Fruit fly (Drosophila melanogaster) whole organism, pupa: ENCODE data around the gene EMC2A.

Source experiments
- CG10348 ChIP-seq: fragments of 200-800 bp; sonication (Bioruptor generic); IDR thresholded peaks from 2 replicates; pipeline ENCODE4 v1.3.6; 2022; ENCODE audit warnings: missing biosample characterization, missing genetic modification characterization
- CG12605 ChIP-seq: fragments of 200-800 bp; sonication (Bioruptor generic); IDR thresholded peaks from 2 replicates; pipeline ENCODE4 v1.3.6; 2022; ENCODE audit warnings: missing biosample characterization, missing genetic modification characterization
- CG13204 ChIP-seq: fragments of 200-800 bp; sonication (Bioruptor generic); optimal IDR thresholded peaks from 2 replicates; lab custom pipeline; 2018; ENCODE audit warnings: missing biosample characterization, mild to moderate bottlenecking, missing genetic modification characterization, moderate library complexity
- CG14655 ChIP-seq: fragments of 200-800 bp; sonication (Bioruptor generic); optimal IDR thresholded peaks from 3 replicates; lab custom pipeline; 2017; ENCODE audit warnings: mild to moderate bottlenecking, missing biosample characterization, missing genetic modification reagents, missing genetic modification characterization
- CG15710 ChIP-seq: fragments of 200-800 bp; sonication (Bioruptor generic); optimal IDR thresholded peaks from 2 replicates; lab custom pipeline; 2018; ENCODE audit warnings: missing biosample characterization, mild to moderate bottlenecking, missing genetic modification characterization, moderate library complexity
- CG17806 ChIP-seq: fragments of 200-800 bp; sonication (Bioruptor generic); optimal IDR thresholded peaks from 2 replicates; lab custom pipeline; 2018; ENCODE audit warnings: missing biosample characterization, mild to moderate bottlenecking, missing genetic modification characterization, moderate library complexity
- CG32121 ChIP-seq: fragments of 200-800 bp; sonication (Bioruptor generic); IDR thresholded peaks from 2 replicates; pipeline ENCODE4 v1.3.6; 2022; ENCODE audit warnings: missing biosample characterization, missing genetic modification characterization
- CG34367 ChIP-seq: fragments of 200-800 bp; sonication (Bioruptor generic); optimal IDR thresholded peaks from 2 replicates; lab custom pipeline; 2018; ENCODE audit warnings: missing biosample characterization, mild to moderate bottlenecking, missing genetic modification characterization
- CG4496 ChIP-seq: fragments of 200-800 bp; sonication (Bioruptor generic); IDR thresholded peaks from 3 replicates; pipeline ENCODE4 v1.3.6; 2022; ENCODE audit warnings: missing biosample characterization, missing genetic modification characterization
- CG8159 ChIP-seq: fragments of 200-800 bp; sonication (Bioruptor generic); optimal IDR thresholded peaks from 3 replicates; lab custom pipeline; 2018; ENCODE audit warnings: missing biosample characterization, mild to moderate bottlenecking, missing genetic modification characterization, moderate library complexity
- CG8301 ChIP-seq: fragments of 200-800 bp; sonication (Bioruptor generic); optimal IDR thresholded peaks from 2 replicates; lab custom pipeline; 2018; ENCODE audit warnings: missing biosample characterization, mild to moderate bottlenecking, missing genetic modification characterization
- CG9948 ChIP-seq: fragments of 200-800 bp; sonication (Bioruptor generic); optimal IDR thresholded peaks from 2 replicates; lab custom pipeline; 2018; ENCODE audit warnings: missing biosample characterization, mild to moderate bottlenecking, missing genetic modification characterization, moderate library complexity
- D1 ChIP-seq: fragments of 200-800 bp; sonication (Bioruptor generic); optimal IDR thresholded peaks from 2 replicates; lab custom pipeline; 2018; ENCODE audit warnings: missing biosample characterization, mild to moderate bottlenecking, missing genetic modification characterization, moderate library complexity
- EcR ChIP-seq: fragments of 200-800 bp; sonication (Bioruptor generic); optimal IDR thresholded peaks from 3 replicates; lab custom pipeline; 2019; ENCODE audit warnings: missing biosample characterization, missing genetic modification characterization, mild to moderate bottlenecking, moderate library complexity, missing genetic modification reagents
- Ets98B ChIP-seq: fragments of 200-800 bp; sonication (Bioruptor generic); IDR thresholded peaks from 2 replicates; pipeline ENCODE4 v1.3.6; 2022; ENCODE audit warnings: missing biosample characterization, missing genetic modification characterization
- Pif1A ChIP-seq: fragments of 200-800 bp; sonication (Bioruptor generic); optimal IDR thresholded peaks from 3 replicates; lab custom pipeline; 2016; ENCODE audit warnings: missing biosample characterization, missing genetic modification characterization
- Pif1B ChIP-seq: fragments of 200-800 bp; sonication (Bioruptor generic); optimal IDR thresholded peaks from 3 replicates; lab custom pipeline; 2016; ENCODE audit warnings: missing biosample characterization, missing genetic modification characterization
- Snoo ChIP-seq: fragments of 200-800 bp; sonication (Bioruptor generic); optimal IDR thresholded peaks from 3 replicates; lab custom pipeline; 2017; ENCODE audit warnings: missing biosample characterization, mild to moderate bottlenecking, missing genetic modification characterization, inconsistent platforms
- fd96Ca ChIP-seq: fragments of 200-800 bp; sonication (Bioruptor generic); IDR thresholded peaks from 3 replicates; pipeline ENCODE4 v1.3.6; 2022; ENCODE audit warnings: missing biosample characterization, missing genetic modification characterization
- gl ChIP-seq: fragments of 200-800 bp; sonication (Bioruptor generic); optimal IDR thresholded peaks from 2 replicates; lab custom pipeline; 2018; ENCODE audit warnings: missing biosample characterization, mild to moderate bottlenecking, missing genetic modification characterization
- rn ChIP-seq: fragments of 200-800 bp; sonication (Bioruptor generic); IDR thresholded peaks from 2 replicates; pipeline ENCODE4 v1.3.6; 2022; ENCODE audit warnings: missing biosample characterization, missing genetic modification characterization

EMC2A gene

DNA sequence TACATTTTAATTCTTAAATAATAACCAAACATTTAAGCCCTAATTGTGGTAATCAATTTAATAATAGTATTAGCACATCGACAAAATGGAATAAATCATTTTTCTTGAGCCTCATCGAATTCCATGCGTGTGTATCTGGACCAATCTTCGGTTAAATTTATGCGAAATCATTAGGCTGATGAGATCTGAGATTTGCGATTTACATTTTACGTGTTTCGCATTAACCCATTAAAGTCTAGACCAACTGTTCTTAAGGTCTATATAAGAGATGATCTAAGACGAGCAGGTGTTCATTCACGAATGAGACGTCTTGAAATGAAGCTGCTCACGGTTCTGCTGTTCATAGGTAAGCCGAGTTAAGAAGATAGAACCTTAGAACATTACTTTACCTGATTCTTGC, 35.6 kb upstream of the EMC2A start, which contains the start of gene CG31268:
Gene CG31268, plus strand, starts transcription at position 301 of the 400 bp plus-strand sequence.
- TF ChIP-seq D1 (tag; lab: Kevin White, UChicago) (no peak), Pif1B (no peak), EcR (GFP tag; lab: Kevin White, UChicago) (no peak), CG32121 (GFP tag; lab: Robert Waterston, UW) (no peak), CG34367 (tag; lab: Kevin White, UChicago) (no peak), CG12605 (no peak), CG15710 (tag; lab: Kevin White, UChicago) (no peak), fd96Ca (no peak)

DNA sequence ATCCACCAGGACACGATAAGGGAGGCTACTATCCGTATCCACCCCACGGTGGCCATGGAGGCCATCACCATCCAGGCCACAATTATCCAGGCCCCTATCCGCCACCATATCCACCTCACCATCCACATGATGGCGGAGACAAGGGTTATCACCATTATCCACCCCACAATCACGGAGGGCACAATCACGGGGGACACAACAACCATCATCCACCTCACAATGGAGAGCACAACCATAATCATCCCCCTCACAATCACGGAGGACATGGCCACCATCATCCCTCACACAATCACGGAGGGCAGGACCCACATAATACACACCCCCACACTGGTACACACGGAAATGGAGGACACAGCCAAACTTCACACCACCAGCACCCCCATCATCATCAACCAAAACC, 33.9 kb upstream of the EMC2A start:
- no peak for TF ChIP-seq fd96Ca
- TF ChIP-seq Pif1A (GFP tag; lab: Kevin White, UChicago) = no peak
- TF ChIP-seq Pif1B = no peak
- TF ChIP-seq EcR (GFP tag; lab: Kevin White, UChicago) = no peak
- no peak for TF ChIP-seq CG9948 (tag; lab: Kevin White, UChicago)
- no peak for TF ChIP-seq CG14655 (GFP tag; lab: Kevin White, UChicago)
- TF ChIP-seq Ets98B (GFP tag; lab: Robert Waterston, UW) = no peak
- no peak for TF ChIP-seq Snoo
- no peak for TF ChIP-seq rn
- TF ChIP-seq CG4496 (GFP tag; lab: Robert Waterston, UW) = no peak
- TF ChIP-seq CG8159 (tag; lab: Kevin White, UChicago) = no peak
- TF ChIP-seq CG8301 (tag; lab: Kevin White, UChicago) = no peak
- no peak for TF ChIP-seq CG10348
- no peak for TF ChIP-seq CG15710 (tag; lab: Kevin White, UChicago)
- TF ChIP-seq CG34367 (tag; lab: Kevin White, UChicago) = no peak
- no peak for TF ChIP-seq CG13204 (GFP tag; lab: Kevin White, UChicago)

DNA sequence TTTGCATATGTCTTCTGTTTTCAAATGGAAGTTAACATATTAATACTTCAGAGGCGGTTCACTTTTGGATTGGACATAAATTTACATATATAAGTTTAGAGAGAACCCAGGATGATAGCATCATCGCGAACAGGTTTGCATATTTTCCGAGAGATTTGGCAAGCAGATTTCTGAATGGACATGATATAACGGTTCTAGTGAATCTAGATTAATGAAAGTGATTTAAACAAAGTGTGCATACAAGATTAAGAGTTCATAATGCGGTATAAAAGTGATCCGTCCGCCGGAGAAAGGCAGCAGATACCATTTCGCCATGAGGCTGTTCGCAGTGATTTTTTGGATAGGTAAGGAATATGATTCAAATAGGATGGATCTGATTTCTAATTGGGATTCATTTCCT, 32.5 kb upstream of the EMC2A start, which contains the start of gene CG5225:
Gene CG5225, plus strand, starts transcription at position 301 of the 400 bp plus-strand sequence.
- no peak for TF ChIP-seq CG10348

DNA sequence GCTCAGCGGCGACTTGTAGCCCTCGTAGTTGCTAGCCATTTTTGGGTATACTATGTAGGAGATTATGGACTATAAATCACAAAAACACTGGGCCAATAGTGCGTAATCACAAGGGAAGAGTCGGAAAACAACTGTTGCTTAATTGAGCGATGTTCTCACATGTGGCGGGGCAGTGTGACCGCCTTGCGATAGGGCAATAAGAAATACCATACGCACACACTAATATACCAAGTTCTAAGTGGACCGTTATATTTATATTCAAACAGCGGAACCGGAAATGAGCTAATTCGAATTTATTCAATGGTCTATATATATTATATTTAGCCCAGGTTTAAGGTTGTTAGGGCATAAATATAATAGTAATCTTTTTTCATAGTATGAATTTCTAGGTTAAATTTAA, 25.1 kb upstream of the EMC2A start, which contains the start of gene Adsl:
Gene Adsl, minus strand, starts transcription at position 165 of the 400 bp plus-strand sequence.
- no peak for TF ChIP-seq fd96Ca
- TF ChIP-seq CG4496 (GFP tag; lab: Robert Waterston, UW) = peak; percentile 53
- no peak for TF ChIP-seq CG34367 (tag; lab: Kevin White, UChicago)
- TF ChIP-seq Ets98B (GFP tag; lab: Robert Waterston, UW) = no peak
- no peak for TF ChIP-seq CG9948 (tag; lab: Kevin White, UChicago)
- TF ChIP-seq CG12605 = peak; percentile 78
- peak; percentile 61 for TF ChIP-seq D1 (tag; lab: Kevin White, UChicago)
- peak; percentile 8 for TF ChIP-seq Pif1B
- peak; percentile 39 for TF ChIP-seq CG8159 (tag; lab: Kevin White, UChicago)
- TF ChIP-seq CG17806 = no peak
- peak; percentile 79 for TF ChIP-seq Snoo
- TF ChIP-seq CG10348 = no peak
- no peak for TF ChIP-seq CG15710 (tag; lab: Kevin White, UChicago)
- TF ChIP-seq CG8301 (tag; lab: Kevin White, UChicago) = peak; percentile 9
- TF ChIP-seq Pif1A (GFP tag; lab: Kevin White, UChicago) = peak; percentile 59

DNA sequence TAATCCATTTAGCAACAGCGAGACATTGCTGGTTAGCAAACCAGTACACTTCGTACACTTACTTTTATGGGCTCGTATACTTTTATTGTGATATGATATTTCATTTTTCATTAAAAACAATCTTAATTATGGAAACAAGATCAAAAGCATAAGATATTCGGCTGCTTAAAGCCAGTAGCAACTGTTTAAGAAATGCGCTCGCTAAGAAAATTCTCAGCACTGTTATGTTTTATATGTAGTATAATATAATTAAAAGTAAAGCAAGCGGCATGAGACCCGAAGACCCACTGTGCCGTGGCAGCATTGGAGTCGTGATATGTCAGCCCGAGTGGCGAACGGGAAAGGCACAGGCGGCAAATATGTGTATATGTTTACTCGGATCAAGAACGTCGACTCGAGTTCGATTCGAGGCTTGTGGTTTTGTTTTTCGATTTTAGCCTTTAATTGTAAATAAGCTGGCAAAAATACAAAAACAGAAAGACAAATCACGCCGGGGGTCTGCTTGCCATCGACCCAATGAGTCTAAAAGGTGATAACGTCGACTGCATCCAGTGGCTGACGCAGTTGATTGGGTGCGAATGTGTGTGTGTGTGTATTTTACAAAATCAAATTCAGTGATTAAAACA, 23.1 kb upstream of the EMC2A start:
- peak; percentile 33 for TF ChIP-seq CG13204 (GFP tag; lab: Kevin White, UChicago)
- TF ChIP-seq rn = no peak
- TF ChIP-seq EcR (GFP tag; lab: Kevin White, UChicago) = peak; percentile 76
- peak; percentile 6 for TF ChIP-seq Pif1A (GFP tag; lab: Kevin White, UChicago)
- peak; percentile 47 for TF ChIP-seq CG14655 (GFP tag; lab: Kevin White, UChicago)
- peak; percentile 8 for TF ChIP-seq CG8301 (tag; lab: Kevin White, UChicago)
- no peak for TF ChIP-seq CG32121 (GFP tag; lab: Robert Waterston, UW)
- peak; percentile 53 for TF ChIP-seq gl (tag; lab: Kevin White, UChicago)
- peak; percentile 19 for TF ChIP-seq CG9948 (tag; lab: Kevin White, UChicago)
- TF ChIP-seq CG17806 = peak; percentile 22
- peak; percentile 51 for TF ChIP-seq CG8159 (tag; lab: Kevin White, UChicago)
- 0 out of 3 replicates have a peak, but pooled peaks have one; percentile 17 for TF ChIP-seq CG4496 (GFP tag; lab: Robert Waterston, UW)
- TF ChIP-seq fd96Ca = no peak
- TF ChIP-seq D1 (tag; lab: Kevin White, UChicago) = no peak

DNA sequence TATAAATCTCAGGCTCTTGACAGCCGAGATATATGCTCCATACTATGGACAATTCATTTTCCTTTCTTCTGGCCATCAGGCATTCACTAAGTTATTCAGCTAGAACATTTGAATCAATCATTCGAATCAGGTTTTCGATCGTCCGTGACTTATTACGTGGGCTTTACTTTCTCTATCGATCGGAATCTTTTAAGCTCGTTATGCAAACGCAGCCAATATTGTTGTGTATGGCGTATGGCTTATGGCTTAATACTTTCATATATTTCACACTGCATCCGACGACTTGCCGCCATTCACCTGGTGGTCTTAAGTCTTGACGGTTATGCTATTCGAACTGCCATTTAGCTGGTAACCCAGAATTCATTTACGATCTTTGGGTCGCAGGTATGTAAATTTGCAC, 20.3 kb upstream of the EMC2A start:
- TF ChIP-seq fd96Ca (no peak), gl (tag; lab: Kevin White, UChicago) (no peak), Pif1A (GFP tag; lab: Kevin White, UChicago) (no peak), Snoo (no peak), EcR (GFP tag; lab: Kevin White, UChicago) (no peak), rn (no peak), CG13204 (GFP tag; lab: Kevin White, UChicago) (no peak), CG8159 (tag; lab: Kevin White, UChicago) (no peak), CG8301 (tag; lab: Kevin White, UChicago) (no peak), CG34367 (tag; lab: Kevin White, UChicago) (no peak), CG14655 (GFP tag; lab: Kevin White, UChicago) (no peak), CG32121 (GFP tag; lab: Robert Waterston, UW) (no peak), Ets98B (GFP tag; lab: Robert Waterston, UW) (no peak), CG9948 (tag; lab: Kevin White, UChicago) (no peak), CG10348 (no peak), CG15710 (tag; lab: Kevin White, UChicago) (no peak)
